Worm (Caenorhabditis elegans) whole organism, late embryonic: ENCODE measurements around the gene clec-219.

Experiments
- K02D7.2 ChIP-seq: sonication (generic microtip); optimal IDR thresholded peaks from 2 replicates; lab custom pipeline; 2017; ENCODE audit warnings: mild to moderate bottlenecking, missing genetic modification characterization, missing compliant biosample characterization
- K09A11.1 ChIP-seq: sonication (generic microtip); optimal IDR thresholded peaks from 2 replicates; lab custom pipeline; 2017; ENCODE audit warnings: antibody characterized with exemption, mild to moderate bottlenecking, missing genetic modification characterization, missing compliant biosample characterization; ENCODE audit not compliant: insufficient read depth
- ceh-18 ChIP-seq: sonication (generic microtip); optimal IDR thresholded peaks from 2 replicates; lab custom pipeline; 2016; ENCODE audit warnings: missing genetic modification characterization, missing compliant biosample characterization
- ceh-19 ChIP-seq: fragments of 200-800 bp; sonication (Bioruptor generic); optimal IDR thresholded peaks from 2 replicates; lab custom pipeline; 2018; ENCODE audit warnings: mild to moderate bottlenecking, missing genetic modification characterization, missing compliant biosample characterization
- ceh-2 ChIP-seq: sonication (generic microtip); optimal IDR thresholded peaks from 2 replicates; lab custom pipeline; 2016; ENCODE audit warnings: missing genotype, missing genetic modification characterization, missing compliant biosample characterization
- ceh-30 ChIP-seq: fragments of 150-350 bp; optimal IDR thresholded peaks from 2 replicates; lab custom pipeline; 2014; ENCODE audit warnings: missing biosample characterization, missing genetic modification characterization
- ceh-34 ChIP-seq: sonication (generic microtip); optimal IDR thresholded peaks from 2 replicates; lab custom pipeline; 2016; ENCODE audit warnings: mild to moderate bottlenecking, missing genetic modification characterization, missing compliant biosample characterization
- ceh-45 ChIP-seq: fragments of 200-800 bp; sonication (Bioruptor generic); IDR thresholded peaks from 2 replicates; pipeline ENCODE4 v1.3.6; 2022; ENCODE audit warnings: missing genetic modification reagents, missing genetic modification characterization, missing compliant biosample characterization
- ceh-9 ChIP-seq: sonication (generic microtip); optimal IDR thresholded peaks from 2 replicates; lab custom pipeline; 2016; ENCODE audit warnings: mild to moderate bottlenecking, missing genetic modification characterization, inconsistent platforms, missing compliant biosample characterization
- dmd-4 ChIP-seq: sonication (generic microtip); optimal IDR thresholded peaks from 2 replicates; lab custom pipeline; 2016; ENCODE audit warnings: borderline replicate concordance, missing genetic modification characterization, missing compliant biosample characterization
- elt-2 ChIP-seq: sonication (generic microtip); optimal IDR thresholded peaks from 2 replicates; lab custom pipeline; 2016; ENCODE audit warnings: missing genetic modification reagents, missing genetic modification characterization, missing compliant biosample characterization
- eyg-1 ChIP-seq: sonication (generic microtip); optimal IDR thresholded peaks from 2 replicates; lab custom pipeline; 2016; ENCODE audit warnings: missing genotype, missing genetic modification characterization, missing compliant biosample characterization
- fax-1 ChIP-seq: sonication (generic microtip); optimal IDR thresholded peaks from 2 replicates; lab custom pipeline; 2016; ENCODE audit warnings: missing genotype, missing genetic modification characterization, missing compliant biosample characterization
- fkh-6 ChIP-seq: sonication (generic microtip); optimal IDR thresholded peaks from 2 replicates; lab custom pipeline; 2016; ENCODE audit warnings: missing genetic modification characterization, missing compliant biosample characterization
- hlh-13 ChIP-seq: fragments of 200-800 bp; sonication (Bioruptor generic); optimal IDR thresholded peaks from 2 replicates; lab custom pipeline; 2018; ENCODE audit warnings: mild to moderate bottlenecking, missing genetic modification characterization, missing compliant biosample characterization
- hlh-30 ChIP-seq: sonication (generic microtip); optimal IDR thresholded peaks from 2 replicates; lab custom pipeline; 2017; ENCODE audit warnings: antibody characterized with exemption, missing genetic modification characterization, missing compliant biosample characterization; ENCODE audit not compliant: insufficient read depth
- hlh-6 ChIP-seq: sonication (generic microtip); optimal IDR thresholded peaks from 2 replicates; lab custom pipeline; 2016; ENCODE audit warnings: missing genotype, missing genetic modification characterization, missing compliant biosample characterization
- hlh-8 ChIP-seq: sonication (generic microtip); optimal IDR thresholded peaks from 2 replicates; lab custom pipeline; 2016; ENCODE audit warnings: missing genotype, missing genetic modification characterization, missing compliant biosample characterization
- nfya-1 ChIP-seq: sonication (generic microtip); optimal IDR thresholded peaks from 2 replicates; lab custom pipeline; 2017; ENCODE audit warnings: missing genetic modification characterization, mild to moderate bottlenecking, missing compliant biosample characterization, antibody characterized with exemption, moderate library complexity
- odd-2 ChIP-seq: sonication (generic microtip); optimal IDR thresholded peaks from 2 replicates; lab custom pipeline; 2017; ENCODE audit warnings: antibody characterized with exemption, mild to moderate bottlenecking, missing genetic modification characterization, missing compliant biosample characterization
- pag-3 ChIP-seq: sonication (generic microtip); optimal IDR thresholded peaks from 2 replicates; lab custom pipeline; 2016; ENCODE audit warnings: missing compliant biosample characterization, missing genetic modification characterization, borderline replicate concordance
- pqm-1 ChIP-seq: sonication (generic microtip); optimal IDR thresholded peaks from 2 replicates; lab custom pipeline; 2016; ENCODE audit warnings: missing genetic modification characterization, missing compliant biosample characterization
- pros-1 ChIP-seq: fragments of 150-350 bp; optimal IDR thresholded peaks from 2 replicates; lab custom pipeline; 2014; ENCODE audit warnings: missing biosample characterization, missing genetic modification reagents, missing genetic modification characterization
- ref-2 ChIP-seq: sonication (generic microtip); optimal IDR thresholded peaks from 2 replicates; lab custom pipeline; 2016; ENCODE audit warnings: missing genetic modification characterization, missing compliant biosample characterization
- rnt-1 ChIP-seq: sonication (generic microtip); optimal IDR thresholded peaks from 2 replicates; lab custom pipeline; 2016; ENCODE audit warnings: missing genetic modification characterization, missing compliant biosample characterization
- sox-2 ChIP-seq: fragments of 200-800 bp; sonication (Bioruptor generic); IDR thresholded peaks from 2 replicates; pipeline ENCODE4 v1.3.6; 2022; ENCODE audit warnings: missing genetic modification reagents, missing genetic modification characterization, missing compliant biosample characterization
- tbx-7 ChIP-seq: sonication (generic microtip); optimal IDR thresholded peaks from 2 replicates; lab custom pipeline; 2016; ENCODE audit warnings: missing genotype, missing genetic modification characterization, missing compliant biosample characterization
- unc-3 ChIP-seq, 2 experiments: fragments of 200-800 bp in 1 of 2; sonication (Bioruptor generic) in 1 of 2; sonication (generic microtip) in 1 of 2; conservative IDR thresholded peaks in 1 of 2; optimal IDR thresholded peaks in 1 of 2; 2 replicates each; pipeline versions ENCODE4 v1.3.6 to Lab custom; 2016 to 2022; ENCODE audit warnings: missing compliant biosample characterization in 2 of 2, missing genetic modification characterization in 2 of 2, missing genetic modification reagents in 1 of 2
- unc-86 ChIP-seq: sonication (generic microtip); optimal IDR thresholded peaks from 2 replicates; lab custom pipeline; 2016; ENCODE audit warnings: missing genetic modification characterization, missing compliant biosample characterization
- zip-5 ChIP-seq: sonication (generic microtip); optimal IDR thresholded peaks from 2 replicates; lab custom pipeline; 2016; ENCODE audit warnings: missing genetic modification characterization, missing compliant biosample characterization

Gene clec-219

DNA sequence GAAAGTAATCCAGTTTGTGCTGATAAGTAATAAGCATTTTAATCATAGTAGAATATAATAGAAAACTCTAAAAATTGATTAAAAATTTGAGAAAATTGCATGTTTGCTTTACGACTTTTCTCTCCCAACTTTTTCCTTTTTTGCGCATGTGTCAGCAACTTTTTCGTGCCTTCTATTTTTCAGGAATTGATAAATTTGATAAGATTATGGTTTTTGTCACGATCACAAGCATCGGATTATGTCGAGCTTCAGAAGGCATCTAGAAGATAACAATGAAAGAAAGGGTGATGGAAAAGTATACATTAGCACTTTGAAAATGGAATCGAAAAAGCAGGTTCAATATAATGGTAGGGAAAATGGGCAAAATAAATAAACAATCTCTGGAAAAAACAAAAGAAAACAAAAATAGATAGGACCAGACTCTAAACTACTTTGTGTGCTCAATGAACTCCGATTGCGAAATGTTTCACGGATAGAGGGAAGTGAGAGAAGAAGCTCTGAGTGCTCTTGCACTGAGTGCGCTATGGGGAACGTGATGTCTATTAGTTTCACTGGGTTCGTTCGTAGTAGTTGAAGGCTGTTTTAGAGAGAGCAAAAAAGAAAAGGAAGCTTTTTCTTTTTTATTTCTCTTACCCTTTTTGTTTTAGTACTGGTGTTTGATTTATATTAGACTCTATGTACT lies 30.0 kb upstream of the clec-219 start:
- no peak for TF ChIP-seq ceh-45 (GFP tag; lab: Robert Waterston, UW)
- no peak for TF ChIP-seq rnt-1 (tag; lab: Kevin White, UChicago)
- no peak for TF ChIP-seq tbx-7 (tag; lab: Kevin White, UChicago)
- no peak for TF ChIP-seq K02D7.2
- no peak for TF ChIP-seq ceh-9 (tag; lab: Kevin White, UChicago)

- TF ChIP-seq odd-2 (tag; lab: Kevin White, UChicago), result no peak
- TF ChIP-seq ceh-30, result no peak
- TF ChIP-seq dmd-4 (tag; lab: Kevin White, UChicago), result no peak
- no peak for TF ChIP-seq pag-3 (tag; lab: Kevin White, UChicago)
Observed at ce11 chrV:8291764-8292163, 26.5 kb upstream of the clec-219 start, which contains the start of gene srg-33. Gene srg-33 (plus strand): TSS chrV:8292064.

DNA sequence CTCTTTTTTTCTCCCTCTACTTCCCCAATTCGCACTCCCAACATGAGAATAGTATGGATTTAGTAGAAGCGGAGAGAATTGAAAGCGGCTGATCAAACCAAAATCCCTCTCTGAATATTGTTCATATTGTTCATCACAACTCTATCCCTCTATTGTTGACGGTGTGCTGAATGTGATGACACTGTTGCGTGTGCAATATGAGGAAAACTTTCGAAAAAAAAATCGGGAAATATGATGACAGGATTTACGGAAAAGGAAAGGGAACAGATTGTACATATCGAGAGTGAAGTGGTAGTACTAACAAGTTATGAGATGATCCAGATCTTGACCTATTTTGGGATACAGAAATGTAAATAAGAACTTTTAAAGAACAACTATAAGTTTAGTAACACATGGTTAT lies 22.4 kb upstream of the clec-219 start, which contains the start of gene smex-1:
Gene smex-1, minus strand, starts transcription at position 101 of the 400 bp plus-strand sequence.
- TF ChIP-seq ceh-34 (tag; lab: Kevin White, UChicago), result no peak
- TF ChIP-seq pros-1, result no peak
- no peak for TF ChIP-seq ceh-30
- TF ChIP-seq nfya-1, result no peak
- TF ChIP-seq ceh-18, result no peak
- no peak for TF ChIP-seq fkh-6 (tag; lab: Kevin White, UChicago)
- TF ChIP-seq ceh-2 (tag; lab: Kevin White, UChicago), result no peak

ce11 chrV:8297504-8297903 lies 20.7 kb upstream of the clec-219 start, which contains the start of gene W02D7.4:
Gene W02D7.4 (minus strand): TSS chrV:8297604.
- TF ChIP-seq pqm-1 (tag; lab: Kevin White, UChicago), result no peak
- TF ChIP-seq hlh-6 (tag; lab: Kevin White, UChicago), result no peak
- no peak for TF ChIP-seq sox-2 (GFP tag; lab: Robert Waterston, UW)
- TF ChIP-seq unc-86 (tag; lab: Kevin White, UChicago), result no peak
- no peak for TF ChIP-seq hlh-13
- TF ChIP-seq hlh-8 (tag; lab: Kevin White, UChicago), result no peak
- TF ChIP-seq ceh-18, result no peak
- TF ChIP-seq zip-5 (tag; lab: Kevin White, UChicago), result no peak
- TF ChIP-seq ceh-19 (GFP tag; lab: Kevin White, UChicago), result no peak
- no peak for TF ChIP-seq K09A11.1 (tag; lab: Kevin White, UChicago)

ce11 chrV:8299191-8299854 lies 18.9 kb upstream of the clec-219 start, which contains the start of gene W02D7.5:
Gene W02D7.5 (minus strand): TSS chrV:8299241.
- TF ChIP-seq eyg-1 (tag; lab: Kevin White, UChicago), result no peak
- no peak for TF ChIP-seq ceh-19 (GFP tag; lab: Kevin White, UChicago)
- TF ChIP-seq ceh-30, result no peak
- TF ChIP-seq unc-86 (tag; lab: Kevin White, UChicago), result no peak
- no peak for TF ChIP-seq unc-3 (GFP tag; conservative IDR thresholded peaks at IDR 0.05; lab: Robert Waterston, UW)
- TF ChIP-seq unc-3 (tag; optimal IDR thresholded peaks at IDR 0.05; lab: Kevin White, UChicago), result no peak
- TF ChIP-seq hlh-30 (tag; lab: Kevin White, UChicago), result no peak
- no peak for TF ChIP-seq ref-2 (tag; lab: Kevin White, UChicago)
- TF ChIP-seq fax-1 (tag; lab: Kevin White, UChicago), result no peak
- no peak for TF ChIP-seq elt-2 (tag; lab: Kevin White, UChicago)
- TF ChIP-seq, all 69 proteins: peak for 0
